Fruit fly (Drosophila melanogaster): Measurements from ENCODE around the gene LysE.

Gene LysE

DNA sequence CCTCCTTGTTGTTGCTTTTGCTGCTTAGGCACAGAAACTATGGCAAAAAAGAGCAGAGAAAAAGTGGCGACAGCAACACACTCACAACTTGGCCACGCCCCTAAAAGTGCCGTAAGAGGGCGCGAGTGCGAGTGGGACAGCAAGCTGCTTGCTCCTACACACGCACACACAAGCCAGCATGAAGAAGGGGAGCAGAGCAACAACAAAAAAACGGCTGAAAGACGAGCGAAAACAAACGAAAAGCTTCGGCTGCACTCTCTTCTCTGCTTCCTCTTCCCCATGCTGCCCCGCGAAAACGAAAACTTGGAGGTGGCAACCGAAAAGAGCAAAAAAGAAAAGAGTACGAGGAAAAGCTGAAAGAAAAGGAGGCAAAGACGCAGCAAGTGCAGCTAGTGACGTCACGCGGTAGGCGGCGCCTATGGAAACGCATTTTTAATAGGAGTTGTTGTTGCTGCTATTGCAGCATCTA, 34.5 kb upstream of the LysE start (continued):
- TF ChIP-seq Ets65A (GFP tag), result no peak
- no peak for TF ChIP-seq crc (GFP tag; optimal IDR thresholded peaks at IDR 0.05)
- TF ChIP-seq hb (GFP tag; IDR thresholded peaks at IDR 0.05; ENCODE audit: partially characterized antibody), result no peak
- no peak for TF ChIP-seq CG2129 (GFP tag; IDR thresholded peaks at IDR 0.05; ENCODE audit: partially characterized antibody)
- TF ChIP-seq lov (optimal IDR thresholded peaks at IDR 0.05), result no peak
- no peak for TF ChIP-seq lov (GFP tag; IDR thresholded peaks at IDR 0.05)
- no peak for TF ChIP-seq slbo (GFP tag; IDR thresholded peaks at IDR 0.05)
- TF ChIP-seq Six4 (GFP tag; optimal IDR thresholded peaks at IDR 0.05), result no peak
- peak; percentile 55 for TF ChIP-seq Drgx (GFP tag; IDR thresholded peaks at IDR 0.05)
- TF ChIP-seq Poxn (GFP tag; IDR thresholded peaks at IDR 0.05), result no peak
- TF ChIP-seq cwo (GFP tag; optimal IDR thresholded peaks at IDR 0.05), result no peak
- TF ChIP-seq Dll (GFP tag; IDR thresholded peaks at IDR 0.05; ENCODE audit: partially characterized antibody), result no peak
- TF ChIP-seq exex (tag; optimal IDR thresholded peaks at IDR 0.05), result no peak
- no peak for TF ChIP-seq fd64A (GFP tag; optimal IDR thresholded peaks at IDR 0.05)
- TF ChIP-seq seq (GFP tag; IDR thresholded peaks at IDR 0.05), result no peak
- no peak for TF ChIP-seq br (optimal IDR thresholded peaks at IDR 0.05)
- TF ChIP-seq nom (GFP tag; optimal IDR thresholded peaks at IDR 0.05), result peak; percentile 62
- TF ChIP-seq CG7271 (tag; optimal IDR thresholded peaks at IDR 0.05), result no peak
- TF ChIP-seq knrl (GFP tag; IDR thresholded peaks at IDR 0.05; ENCODE audit: partially characterized antibody), result no peak
- TF ChIP-seq chinmo (GFP tag; IDR thresholded peaks at IDR 0.05; ENCODE audit: partially characterized antibody), result peak; percentile 92; the same call in 2 of the 4 replicates
- TF ChIP-seq nerfin-1 (tag; optimal IDR thresholded peaks at IDR 0.05), result no peak
- TF ChIP-seq Dref (GFP tag; IDR thresholded peaks at IDR 0.05), result no peak
- TF ChIP-seq CG17385 (GFP tag; optimal IDR thresholded peaks at IDR 0.05), result peak; percentile 86
- no peak for TF ChIP-seq CG5953 (GFP tag; IDR thresholded peaks at IDR 0.05)
- TF ChIP-seq CG3065 (GFP tag; optimal IDR thresholded peaks at IDR 0.05), result peak; percentile 86
- TF ChIP-seq CG12155 (GFP tag; optimal IDR thresholded peaks at IDR 0.05), result no peak
- TF ChIP-seq CG17829 (tag; optimal IDR thresholded peaks at IDR 0.05), result no peak
- no peak for TF ChIP-seq CrebB (tag; optimal IDR thresholded peaks at IDR 0.05)
- no peak for TF ChIP-seq lilli (GFP tag; optimal IDR thresholded peaks at IDR 0.05)
- no peak for TF ChIP-seq Antp (GFP tag; optimal IDR thresholded peaks at IDR 0.05)
- no peak for TF ChIP-seq amos (GFP tag; IDR thresholded peaks at IDR 0.05; ENCODE audit: partially characterized antibody)
- TF ChIP-seq rib (GFP tag; IDR thresholded peaks at IDR 0.05), result peak; percentile 40; the same call in 1 of the 2 replicates
- TF ChIP-seq NC2α (GFP tag; optimal IDR thresholded peaks at IDR 0.05), result no peak
- TF ChIP-seq Asciz (GFP tag; optimal IDR thresholded peaks at IDR 0.05), result no peak
- TF ChIP-seq HLH4C (GFP tag; IDR thresholded peaks at IDR 0.05; ENCODE audit: partially characterized antibody), result no peak
- no peak for TF ChIP-seq CG12219 (GFP tag; optimal IDR thresholded peaks at IDR 0.05)
- TF ChIP-seq ash1 (GFP tag; optimal IDR thresholded peaks at IDR 0.05), result no peak
- TF ChIP-seq insv (GFP tag; optimal IDR thresholded peaks at IDR 0.05), result no peak
- no peak for TF ChIP-seq CG8765 (GFP tag; IDR thresholded peaks at IDR 0.05)
- TF ChIP-seq Dad (GFP tag; optimal IDR thresholded peaks at IDR 0.05), result no peak
- TF ChIP-seq zen (tag; optimal IDR thresholded peaks at IDR 0.05), result no peak
- no peak for TF ChIP-seq Kr (GFP tag; optimal IDR thresholded peaks at IDR 0.05)
- TF ChIP-seq NfI (GFP tag; optimal IDR thresholded peaks at IDR 0.05), result no peak
- no peak for TF ChIP-seq CG11093 (GFP tag; IDR thresholded peaks at IDR 0.05)
- TF ChIP-seq Adf1 (GFP tag; IDR thresholded peaks at IDR 0.05), result peak; percentile 87
- TF ChIP-seq CG3163 (GFP tag; optimal IDR thresholded peaks at IDR 0.05), result peak; percentile 96
- no peak for TF ChIP-seq HLH3B (GFP tag; IDR thresholded peaks at IDR 0.05)
- no peak for TF ChIP-seq ase (GFP tag; IDR thresholded peaks at IDR 0.05)
- no peak for TF ChIP-seq H2.0 (GFP tag; IDR thresholded peaks at IDR 0.05)
- no peak for TF ChIP-seq CG10147 (GFP tag; optimal IDR thresholded peaks at IDR 0.05)
- TF ChIP-seq CG13123 (GFP tag; optimal IDR thresholded peaks at IDR 0.05), result no peak
- no peak for TF ChIP-seq Dp (GFP tag; optimal IDR thresholded peaks at IDR 0.05)
